Fruit fly (Drosophila melanogaster) whole organism: ENCODE measurements around the gene mRpS10.

ENCODE experiments used
- psq ChIP-seq: fragments of >200 bp; optimal IDR thresholded peaks from 2 replicates; lab custom pipeline; 2017
- usp ChIP-seq: fragments of >200 bp; optimal IDR thresholded peaks from 2 replicates; lab custom pipeline; 2017; ENCODE audit warnings: missing biosample characterization, missing genetic modification characterization, mixed read lengths

DNA sequence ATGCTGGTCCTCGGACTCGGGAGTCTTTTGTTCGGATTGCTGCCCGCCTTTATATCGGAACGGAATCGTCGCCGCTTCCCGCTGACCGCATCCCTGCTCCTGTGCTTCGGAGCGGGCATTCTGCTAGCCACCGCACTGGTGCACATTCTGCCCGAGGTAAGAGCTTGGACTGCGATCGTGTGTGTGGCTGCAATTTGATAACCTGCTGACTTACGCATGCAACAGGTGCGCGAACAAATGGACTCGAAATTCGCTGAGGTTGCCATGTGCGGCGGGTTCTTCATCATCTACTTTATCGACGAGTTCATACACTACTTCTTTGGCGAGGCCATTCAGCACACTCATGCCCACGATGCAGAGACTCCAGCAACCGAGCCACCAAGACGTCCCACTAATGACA lies 39.4 kb downstream of the mRpS10 start:
- TF ChIP-seq psq (lab: Kevin White, UChicago) = no peak
- TF ChIP-seq usp (GFP tag; lab: Kevin White, UChicago) = no peak
